Fruit fly (Drosophila melanogaster): ENCODE data around the gene CG4375.

DNA sequence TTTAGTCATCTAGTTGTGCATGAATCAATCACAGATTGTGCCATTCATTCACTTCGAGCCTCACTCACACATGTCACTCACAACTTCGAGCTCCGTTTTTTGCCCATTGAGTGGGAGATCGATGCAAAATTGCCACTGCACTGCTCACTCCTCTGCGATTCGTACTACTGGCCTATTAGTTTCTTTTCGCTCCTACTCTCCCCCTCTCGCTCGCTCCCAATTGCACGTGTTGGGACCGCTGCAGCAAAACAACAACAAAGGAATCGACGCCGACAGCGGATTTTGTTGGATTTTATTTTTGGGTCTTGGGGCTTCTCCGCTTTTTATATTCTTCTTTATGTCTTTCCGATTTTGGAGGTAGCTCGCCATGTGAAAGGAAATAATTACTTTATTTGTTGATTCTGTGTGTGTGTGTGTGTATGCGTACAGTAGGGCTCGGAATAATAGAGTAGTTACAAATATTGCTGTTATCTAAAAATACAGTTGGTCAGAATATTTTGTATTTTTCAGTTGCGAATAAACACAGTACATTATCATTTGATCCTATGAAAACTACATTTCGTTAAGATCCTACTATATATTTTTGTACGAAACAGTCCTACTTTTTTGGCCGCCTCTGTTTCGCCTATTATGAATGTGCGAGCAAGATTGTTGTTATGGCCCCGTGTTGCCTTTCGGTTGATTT, 47.6 kb upstream of the CG4375 start:
- TF ChIP-seq salm (tag; optimal IDR thresholded peaks at IDR 0.05) = peak; percentile 84
- peak; percentile 68 for TF ChIP-seq NK7.1 (GFP tag; optimal IDR thresholded peaks at IDR 0.05)
- TF ChIP-seq Lim3 (GFP tag; IDR thresholded peaks at IDR 0.05) = no peak
- no peak for TF ChIP-seq bigmax (GFP tag; optimal IDR thresholded peaks at IDR 0.05)
- peak; percentile 63 for TF ChIP-seq CG13775 (GFP tag; optimal IDR thresholded peaks at IDR 0.05)
- peak; percentile 79 for TF ChIP-seq CG7556 (GFP tag; optimal IDR thresholded peaks at IDR 0.05)
- no peak for TF ChIP-seq CG8478 (optimal IDR thresholded peaks at IDR 0.05)
- TF ChIP-seq CG4707 (GFP tag; optimal IDR thresholded peaks at IDR 0.05) = peak; percentile 69
- TF ChIP-seq MTF-1 (GFP tag; optimal IDR thresholded peaks at IDR 0.05; ENCODE audit: borderline replicate concordance) = peak; percentile 57
- TF ChIP-seq gem (tag; optimal IDR thresholded peaks at IDR 0.05) = peak; percentile 93
- TF ChIP-seq tin (GFP tag; optimal IDR thresholded peaks at IDR 0.05) = peak; percentile 75
- TF ChIP-seq CG2202 (tag; optimal IDR thresholded peaks at IDR 0.05) = peak; percentile 78
- peak; percentile 79 for TF ChIP-seq Hsf (GFP tag; optimal IDR thresholded peaks at IDR 0.05)

Data from whole organism, embryonic.